Worm (Caenorhabditis elegans) whole organism, L4/young adult: ENCODE data around the gene gab-1.

Source experiments
- W03F9.2 ChIP-seq: fragments of 150-350 bp; optimal IDR thresholded peaks from 2 replicates; lab custom pipeline; 2014; ENCODE audit warnings: missing biosample characterization, missing genetic modification characterization
- dao-5 ChIP-seq: sonication (generic microtip); optimal IDR thresholded peaks from 2 replicates; lab custom pipeline; 2016; ENCODE audit warnings: missing genotype, missing genetic modification characterization, moderate library complexity, missing compliant biosample characterization
- him-1 ChIP-seq: sonication (generic microtip); optimal IDR thresholded peaks from 2 replicates; lab custom pipeline; 2016; ENCODE audit warnings: missing genotype, missing genetic modification reagents, missing genetic modification characterization, missing compliant biosample characterization

Gene gab-1

ce11 chrIII:12794200-12794599 lies 14.7 kb upstream of the gab-1 start:
- no peak for TF ChIP-seq him-1 (tag; lab: Kevin White, UChicago)
- TF ChIP-seq dao-5 (tag; lab: Kevin White, UChicago): no peak
- TF ChIP-seq W03F9.2 (tag; lab: Kevin White, UChicago): no peak

DNA sequence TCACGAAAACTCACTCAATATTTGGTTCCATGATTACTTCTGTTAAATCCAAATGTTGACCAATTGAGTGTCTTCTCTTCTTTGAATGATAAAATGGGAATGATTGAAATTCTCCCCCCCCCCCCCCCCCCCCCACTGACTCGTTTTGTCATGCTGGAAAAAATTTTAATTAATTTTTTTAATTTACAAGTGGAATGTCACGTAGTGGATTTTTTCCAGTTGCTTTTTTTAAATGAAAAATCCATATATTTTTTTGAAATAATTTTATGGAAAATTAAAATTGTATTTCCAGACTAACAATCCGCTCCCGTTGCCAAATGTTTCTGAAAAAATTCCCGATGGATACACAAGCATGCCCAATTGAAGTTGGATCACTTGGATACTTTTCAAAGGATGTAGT lies 9.9 kb upstream of the gab-1 start, which contains the start of gene BE10.1:
Gene BE10.1 (minus strand): TSS at position 101 of the 400 bp plus-strand sequence.
- TF ChIP-seq him-1 (tag; lab: Kevin White, UChicago) (no peak), dao-5 (tag; lab: Kevin White, UChicago) (no peak), W03F9.2 (tag; lab: Kevin White, UChicago) (no peak)

DNA sequence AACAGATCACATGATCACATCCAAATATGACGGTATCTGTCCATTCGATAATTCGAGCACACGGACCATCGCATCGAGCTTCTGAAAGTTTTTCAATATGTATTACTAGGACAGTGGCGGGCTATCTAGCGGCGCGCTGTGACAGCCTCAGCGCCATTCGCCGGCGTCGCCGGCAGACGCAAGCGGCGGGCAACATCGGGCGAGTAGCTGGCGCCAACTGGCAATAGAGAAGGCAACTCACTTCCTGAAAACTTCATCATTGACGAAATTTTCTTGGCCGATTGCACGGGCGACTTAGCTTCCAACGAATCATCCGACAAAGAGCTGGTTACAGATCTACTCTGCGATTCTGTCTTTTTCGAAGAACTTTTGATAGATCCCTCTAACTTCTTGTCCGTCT lies 8.7 kb upstream of the gab-1 start:
- TF ChIP-seq him-1 (tag; lab: Kevin White, UChicago) (no peak), dao-5 (tag; lab: Kevin White, UChicago) (no peak), W03F9.2 (tag; lab: Kevin White, UChicago) (no peak)

ce11 chrIII:12785427-12785826 lies 5.9 kb upstream of the gab-1 start:
- TF ChIP-seq W03F9.2 (tag; lab: Kevin White, UChicago): no peak
- TF ChIP-seq him-1 (tag; lab: Kevin White, UChicago): no peak
- no peak for TF ChIP-seq dao-5 (tag; lab: Kevin White, UChicago)

DNA sequence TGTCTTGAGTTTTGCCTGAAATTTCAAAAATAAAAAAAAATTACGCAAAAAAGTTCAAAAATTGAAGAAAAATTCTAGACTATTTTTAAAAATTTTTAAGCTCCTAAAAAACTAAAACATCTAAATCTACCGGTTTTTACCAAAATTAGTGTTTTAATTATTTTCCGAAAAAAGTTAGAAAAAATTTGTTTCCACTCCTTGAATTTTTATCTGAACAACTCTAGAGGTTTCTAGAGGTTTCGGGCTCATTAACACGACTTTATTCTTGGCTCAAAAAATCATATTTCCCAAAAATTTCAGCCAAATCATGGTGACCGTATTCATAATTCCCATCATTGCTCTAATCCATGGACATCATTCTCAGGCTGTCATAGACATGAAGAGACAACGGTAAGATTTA lies 5.3 kb upstream of the gab-1 start, which contains the start of gene lgc-37:
Gene lgc-37 (plus strand): TSS at position 301 of the 400 bp plus-strand sequence.
- no peak for TF ChIP-seq dao-5 (tag; lab: Kevin White, UChicago)
- TF ChIP-seq him-1 (tag; lab: Kevin White, UChicago): no peak
- TF ChIP-seq W03F9.2 (tag; lab: Kevin White, UChicago): no peak

DNA sequence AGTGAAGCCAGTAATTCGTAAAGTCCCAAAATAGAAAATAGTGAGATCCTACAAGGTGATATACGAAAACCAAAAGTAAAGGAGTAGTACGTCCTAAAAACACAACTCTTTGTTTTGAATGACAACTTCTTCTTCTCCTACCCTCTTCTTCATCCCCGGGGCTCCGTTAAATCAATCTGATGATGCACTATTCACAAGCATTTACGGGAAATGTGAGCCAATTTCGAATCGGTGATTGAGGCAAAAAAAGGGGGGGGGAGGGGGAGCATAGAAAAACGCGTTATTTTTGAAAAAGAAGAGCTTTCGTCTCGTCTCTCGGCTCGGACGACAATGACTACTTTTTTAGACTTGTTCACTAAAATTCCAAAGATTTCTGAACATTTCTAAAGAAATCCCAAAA lies 4.4 kb upstream of the gab-1 start:
- TF ChIP-seq W03F9.2 (tag; lab: Kevin White, UChicago): no peak
- TF ChIP-seq dao-5 (tag; lab: Kevin White, UChicago): no peak
- no peak for TF ChIP-seq him-1 (tag; lab: Kevin White, UChicago)

DNA sequence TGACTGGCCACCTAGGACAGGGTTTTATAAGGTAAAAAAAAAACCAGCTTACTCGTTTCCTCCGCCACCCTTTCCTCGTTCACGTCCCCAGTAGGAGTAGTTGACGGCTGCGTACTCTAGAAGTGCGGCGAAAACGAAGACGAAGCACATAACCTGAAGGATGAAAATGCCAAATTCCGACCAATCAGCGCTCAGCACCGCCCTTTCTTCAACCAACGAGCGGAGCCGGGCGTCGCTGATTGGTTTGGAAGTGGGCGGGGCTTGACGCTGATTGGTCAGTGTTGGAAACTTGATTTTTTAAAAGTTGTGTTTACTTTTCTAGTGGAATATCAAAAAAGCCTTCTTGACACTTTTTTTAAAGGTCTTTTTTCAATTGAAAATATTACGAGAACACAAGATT lies 5.8 kb downstream of the gab-1 start:
- no peak for TF ChIP-seq him-1 (tag; lab: Kevin White, UChicago)

ce11 chrIII:12764241-12764640 lies 15.3 kb downstream of the gab-1 start, which contains the start of the genes irld-19 and irld-61:
TSS of gene irld-19 (minus strand) at chrIII:12764341.
TSS of gene irld-61 (plus strand) at chrIII:12764553.
- no peak for TF ChIP-seq W03F9.2 (tag; lab: Kevin White, UChicago)
- no peak for TF ChIP-seq dao-5 (tag; lab: Kevin White, UChicago)
- no peak for TF ChIP-seq him-1 (tag; lab: Kevin White, UChicago)

DNA sequence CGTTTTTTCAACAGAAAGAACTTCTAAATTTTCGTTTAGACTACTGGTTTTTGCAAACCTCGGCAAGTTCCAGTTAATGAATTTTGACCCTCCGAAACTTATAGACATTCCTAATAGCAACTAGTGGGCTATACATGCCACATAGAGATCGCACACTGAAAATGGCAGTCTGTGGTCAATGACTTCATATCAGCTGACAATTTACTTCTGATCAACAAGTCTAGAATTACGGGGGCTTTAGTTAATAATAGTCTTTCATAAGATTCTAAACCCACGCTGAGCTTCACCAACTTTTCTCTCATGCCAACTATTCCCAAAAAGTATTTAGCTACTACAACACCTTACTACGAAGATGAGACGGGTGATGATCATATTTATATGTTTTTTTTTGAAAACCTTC lies 22.2 kb downstream of the gab-1 start, which contains the start of gene srw-9:
Gene srw-9 (plus strand): TSS at position 301 of the 400 bp plus-strand sequence.
- TF ChIP-seq him-1 (tag; lab: Kevin White, UChicago): no peak
- TF ChIP-seq dao-5 (tag; lab: Kevin White, UChicago): no peak
- TF ChIP-seq W03F9.2 (tag; lab: Kevin White, UChicago): no peak

ce11 chrIII:12755048-12755447 lies 24.5 kb downstream of the gab-1 start, which contains the start of gene srw-10:
TSS of gene srw-10 (plus strand) at chrIII:12755348.
- TF ChIP-seq him-1 (tag; lab: Kevin White, UChicago) (no peak), W03F9.2 (tag; lab: Kevin White, UChicago) (no peak), dao-5 (tag; lab: Kevin White, UChicago) (no peak)

DNA sequence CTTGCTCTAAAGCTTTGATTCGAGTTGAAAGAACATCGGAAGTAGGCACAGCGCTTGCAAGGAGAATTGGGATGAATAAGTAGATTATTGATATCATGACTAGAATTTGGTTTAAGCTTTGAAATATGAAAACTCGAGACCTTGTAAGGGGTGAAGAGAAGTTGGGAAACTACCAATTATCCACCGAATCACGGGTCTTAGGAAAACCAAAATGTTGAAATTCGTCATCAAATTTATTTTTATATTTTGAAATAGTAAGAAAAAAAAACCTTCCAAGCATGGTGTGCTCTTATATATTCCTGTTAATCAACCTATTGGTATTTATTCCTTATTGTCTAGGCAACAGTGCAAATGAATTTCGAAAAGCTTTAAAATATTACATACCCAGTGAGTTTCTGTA lies 28.7 kb downstream of the gab-1 start, which contains the start of the genes irld-60 and irld-20:
Gene irld-60 (minus strand): TSS at position 101 of the 400 bp plus-strand sequence.
Gene irld-20 (plus strand): TSS at position 279 of the 400 bp plus-strand sequence.
- TF ChIP-seq him-1 (tag; lab: Kevin White, UChicago): no peak
- TF ChIP-seq dao-5 (tag; lab: Kevin White, UChicago): no peak
- TF ChIP-seq W03F9.2 (tag; lab: Kevin White, UChicago): no peak

DNA sequence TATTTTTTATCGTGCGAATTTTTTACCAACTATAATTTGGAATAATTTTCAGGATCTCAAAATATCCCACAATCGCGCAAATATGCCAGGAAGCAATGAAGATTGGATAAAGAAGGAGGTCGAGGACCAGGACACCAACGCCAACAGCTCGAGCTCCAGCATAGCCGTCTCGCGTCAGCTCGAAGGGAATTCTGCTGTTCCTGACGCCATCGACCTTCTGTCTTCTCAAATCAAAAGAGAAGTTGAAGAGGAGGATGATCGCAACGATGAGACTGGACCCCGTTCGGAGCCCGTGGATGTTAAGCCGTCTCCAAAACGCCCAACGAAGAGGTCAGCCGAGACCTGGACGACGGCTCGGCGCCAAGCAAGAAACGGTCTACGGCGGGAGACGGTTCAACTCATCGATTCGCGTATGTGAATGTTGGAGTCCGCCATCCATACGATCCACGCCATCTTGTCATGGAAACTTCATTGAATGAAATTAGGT lies 33.1 kb downstream of the gab-1 start, which contains the start of gene Y111B2A.21:
Gene Y111B2A.21 (plus strand): TSS at position 51 of the 487 bp plus-strand sequence.
- TF ChIP-seq W03F9.2 (tag; lab: Kevin White, UChicago) (no peak), dao-5 (tag; lab: Kevin White, UChicago) (no peak), him-1 (tag; lab: Kevin White, UChicago) (no peak)

ce11 chrIII:12743515-12743914 lies 36.0 kb downstream of the gab-1 start:
- TF ChIP-seq dao-5 (tag; lab: Kevin White, UChicago) (no peak), W03F9.2 (tag; lab: Kevin White, UChicago) (no peak), him-1 (tag; lab: Kevin White, UChicago) (no peak)

DNA sequence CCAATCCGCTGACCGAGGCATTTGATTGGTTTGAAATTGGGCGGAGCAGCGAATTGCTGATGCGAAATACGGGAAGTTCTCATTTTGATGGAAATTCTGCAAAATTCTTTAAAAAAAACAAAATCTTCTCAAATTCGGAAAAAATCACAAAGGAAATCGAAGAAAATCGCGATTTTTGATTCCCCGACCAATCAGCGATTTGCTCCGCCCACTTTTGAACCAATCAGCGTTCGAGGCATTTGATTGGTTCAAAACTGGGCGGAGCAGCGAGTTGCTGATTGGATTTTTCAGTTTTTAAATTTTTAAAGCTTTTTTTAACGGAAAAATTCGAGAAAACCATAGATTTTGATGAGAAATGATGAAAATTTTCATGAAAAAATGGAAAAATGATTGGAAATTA lies 39.2 kb downstream of the gab-1 start:
- TF ChIP-seq W03F9.2 (tag; lab: Kevin White, UChicago) (no peak), him-1 (tag; lab: Kevin White, UChicago) (no peak), dao-5 (tag; lab: Kevin White, UChicago) (no peak)
